Worm (Caenorhabditis elegans) whole organism, L2 larva: Measurements from ENCODE around the gene prp-38.

ENCODE experiments used
- R02D3.7 ChIP-seq: fragments of 150-350 bp; optimal IDR thresholded peaks from 2 replicates; lab custom pipeline; 2014; ENCODE audit warnings: missing biosample characterization, missing genetic modification characterization
- Y55F3AM.14 ChIP-seq: fragments of 200-800 bp; sonication (Bioruptor generic); optimal IDR thresholded peaks from 2 replicates; lab custom pipeline; 2018; ENCODE audit warnings: mild to moderate bottlenecking, missing genetic modification characterization, missing compliant biosample characterization
- ZK546.5 ChIP-seq: sonication (generic microtip); optimal IDR thresholded peaks from 2 replicates; lab custom pipeline; 2017; ENCODE audit warnings: missing biosample characterization, missing genetic modification characterization
- alr-1 ChIP-seq: fragments of 150-350 bp; optimal IDR thresholded peaks from 2 replicates; lab custom pipeline; 2014; ENCODE audit warnings: missing biosample characterization, missing genetic modification characterization
- blmp-1 ChIP-seq: sonication (generic microtip); optimal IDR thresholded peaks from 2 replicates; lab custom pipeline; 2017; ENCODE audit warnings: missing genetic modification characterization, mild to moderate bottlenecking, missing compliant biosample characterization, antibody characterized with exemption, moderate library complexity; ENCODE audit not compliant: insufficient read depth
- ceh-16 ChIP-seq: fragments of 150-350 bp; optimal IDR thresholded peaks from 2 replicates; lab custom pipeline; 2014; ENCODE audit warnings: missing biosample characterization, missing genetic modification characterization
- crh-2 ChIP-seq: sonication (generic microtip); optimal IDR thresholded peaks from 2 replicates; lab custom pipeline; 2017; ENCODE audit warnings: missing biosample characterization, missing genetic modification characterization
- dmd-4 ChIP-seq: sonication (generic microtip); optimal IDR thresholded peaks from 2 replicates; lab custom pipeline; 2017; ENCODE audit warnings: missing biosample characterization, missing genetic modification characterization
- egl-27 ChIP-seq: sonication (generic microtip); optimal IDR thresholded peaks from 3 replicates; lab custom pipeline; 2017; ENCODE audit warnings: missing biosample characterization, missing genetic modification reagents, missing genetic modification characterization
- elt-1 ChIP-seq: fragments of 150-350 bp; optimal IDR thresholded peaks from 2 replicates; lab custom pipeline; 2014; ENCODE audit warnings: missing biosample characterization, missing genetic modification characterization
- elt-3 ChIP-seq: sonication (generic microtip); optimal IDR thresholded peaks from 2 replicates; lab custom pipeline; 2017; ENCODE audit warnings: missing biosample characterization, missing genetic modification characterization
- gmeb-1 ChIP-seq: fragments of 150-350 bp; optimal IDR thresholded peaks from 2 replicates; lab custom pipeline; 2014; ENCODE audit warnings: missing biosample characterization, missing genetic modification characterization
- lin-11 ChIP-seq: fragments of 150-350 bp; sonication (generic microtip); optimal IDR thresholded peaks from 2 replicates; lab custom pipeline; 2014; ENCODE audit warnings: missing biosample characterization, missing genetic modification characterization, inconsistent platforms, mixed read lengths
- lin-13 ChIP-seq: fragments of 150-350 bp; optimal IDR thresholded peaks from 2 replicates; lab custom pipeline; 2014; ENCODE audit warnings: missing biosample characterization, missing genetic modification reagents, missing genetic modification characterization
- lin-39 ChIP-seq: fragments of 150-350 bp; optimal IDR thresholded peaks from 2 replicates; lab custom pipeline; 2014; ENCODE audit warnings: missing biosample characterization, missing genetic modification reagents, missing genetic modification characterization
- lsy-2 ChIP-seq, 2 experiments: fragments of 150-350 bp in 1 of 2; sonication (generic microtip) in 1 of 2; optimal IDR thresholded peaks; 2 replicates each; lab custom pipeline; 2014 to 2017; ENCODE audit warnings: missing biosample characterization in 2 of 2, missing genetic modification characterization in 2 of 2
- mbf-1 ChIP-seq: sonication (generic microtip); optimal IDR thresholded peaks from 2 replicates; lab custom pipeline; 2017; ENCODE audit warnings: missing biosample characterization, missing genetic modification characterization
- mdl-1 ChIP-seq, 2 experiments: fragments of 150-350 bp in 1 of 2; sonication (generic microtip) in 1 of 2; optimal IDR thresholded peaks; 2 replicates each; lab custom pipeline; 2017; ENCODE audit warnings: missing biosample characterization in 2 of 2, missing genetic modification characterization in 2 of 2
- nhr-10 ChIP-seq: sonication (generic microtip); optimal IDR thresholded peaks from 2 replicates; lab custom pipeline; 2017; ENCODE audit warnings: missing biosample characterization, missing genetic modification characterization
- nhr-11 ChIP-seq: fragments of 150-350 bp; optimal IDR thresholded peaks from 2 replicates; lab custom pipeline; 2014; ENCODE audit warnings: missing biosample characterization, missing genetic modification characterization
- nhr-129 ChIP-seq: fragments of 150-350 bp; optimal IDR thresholded peaks from 2 replicates; lab custom pipeline; 2014; ENCODE audit warnings: missing biosample characterization, missing genetic modification characterization
- nhr-23 ChIP-seq: fragments of 150-350 bp; optimal IDR thresholded peaks from 2 replicates; lab custom pipeline; 2014; ENCODE audit warnings: missing biosample characterization, missing genetic modification reagents, missing genetic modification characterization
- nhr-237 ChIP-seq: fragments of 150-350 bp; optimal IDR thresholded peaks from 2 replicates; lab custom pipeline; 2014; ENCODE audit warnings: missing biosample characterization, missing genetic modification characterization
- nhr-25 ChIP-seq: fragments of 150-350 bp; sonication (generic microtip); optimal IDR thresholded peaks from 3 replicates; lab custom pipeline; 2014; ENCODE audit warnings: missing biosample characterization, missing genetic modification characterization
- nhr-6 ChIP-seq: fragments of 150-350 bp; optimal IDR thresholded peaks from 2 replicates; lab custom pipeline; 2014; ENCODE audit warnings: missing biosample characterization, missing genetic modification characterization
- peb-1 ChIP-seq: fragments of 150-350 bp; optimal IDR thresholded peaks from 2 replicates; lab custom pipeline; 2014; ENCODE audit warnings: missing biosample characterization, missing genetic modification characterization
- skn-1 ChIP-seq: sonication (generic microtip); optimal IDR thresholded peaks from 2 replicates; lab custom pipeline; 2017; ENCODE audit warnings: missing biosample characterization, missing genetic modification characterization
- sma-9 ChIP-seq, 2 experiments: fragments of 150-350 bp in 1 of 2; sonication (generic microtip) in 1 of 2; optimal IDR thresholded peaks; 2 replicates each; lab custom pipeline; 2014 to 2016; ENCODE audit warnings: missing genetic modification characterization in 2 of 2, mild to moderate bottlenecking in 1 of 2, missing biosample characterization in 1 of 2, missing compliant biosample characterization in 1 of 2, missing genetic modification reagents in 1 of 2, moderate library complexity in 1 of 2
- snpc-4 ChIP-seq: fragments of 150-350 bp; optimal IDR thresholded peaks from 2 replicates; lab custom pipeline; 2014; ENCODE audit warnings: missing biosample characterization, missing genetic modification characterization
- unc-39 ChIP-seq: fragments of 150-350 bp; optimal IDR thresholded peaks from 2 replicates; lab custom pipeline; 2014; ENCODE audit warnings: missing biosample characterization, missing genetic modification characterization
- unc-62 ChIP-seq: fragments of 150-350 bp; optimal IDR thresholded peaks from 2 replicates; lab custom pipeline; 2014; ENCODE audit warnings: missing biosample characterization, missing genetic modification reagents, missing genetic modification characterization
- zag-1 ChIP-seq: fragments of 150-350 bp; optimal IDR thresholded peaks from 2 replicates; lab custom pipeline; 2014; ENCODE audit warnings: missing biosample characterization, missing genetic modification characterization
- ztf-1 ChIP-seq: fragments of 200-800 bp; sonication (Bioruptor generic); conservative IDR thresholded peaks from 2 replicates; pipeline ENCODE4 v1.3.6; 2022; ENCODE audit warnings: missing genetic modification characterization, missing compliant biosample characterization

Gene prp-38

ce11 chrV:10798090-10798489 lies 7.7 kb downstream of the prp-38 start, which contains the start of gene srh-184:
Gene srh-184, minus strand, starts transcription at chrV:10798190.
- TF ChIP-seq unc-62 (GFP tag; lab: Kevin White, UChicago), result no peak
- no peak for TF ChIP-seq ceh-16
- no peak for TF ChIP-seq lin-39
- no peak for TF ChIP-seq crh-2
- TF ChIP-seq nhr-237 (tag; lab: Kevin White, UChicago), result no peak
- TF ChIP-seq ztf-1 (GFP tag; lab: Robert Waterston, UW), result no peak
- TF ChIP-seq lin-11 (tag; lab: Kevin White, UChicago), result no peak
- no peak for TF ChIP-seq nhr-10 (tag; lab: Kevin White, UChicago)
- TF ChIP-seq mbf-1 (tag; lab: Kevin White, UChicago), result no peak
- TF ChIP-seq nhr-11 (tag; lab: Kevin White, UChicago), result no peak
- TF ChIP-seq peb-1, result no peak
- TF ChIP-seq elt-3 (tag; lab: Kevin White, UChicago), result no peak
- no peak for TF ChIP-seq lin-13 (GFP tag; lab: Kevin White, UChicago)
- TF ChIP-seq snpc-4 (tag; lab: Kevin White, UChicago), result no peak
- TF ChIP-seq nhr-23 (tag; lab: Kevin White, UChicago), result no peak

ce11 chrV:10795494-10795893 lies 10.3 kb downstream of the prp-38 start, which contains the start of gene D1054.19:
Gene D1054.19, plus strand, starts transcription at chrV:10795794.
- TF ChIP-seq gmeb-1 (no peak), zag-1 (tag; lab: Kevin White, UChicago) (no peak), Y55F3AM.14 (no peak), ZK546.5 (tag; lab: Kevin White, UChicago) (no peak), elt-1 (no peak), mdl-1 (tag; optimal IDR thresholded peaks at IDR 0.05; lab: Kevin White, UChicago) (no peak), nhr-6 (tag; lab: Kevin White, UChicago) (no peak), blmp-1 (tag; lab: Kevin White, UChicago) (no peak), nhr-129 (no peak), mbf-1 (tag; lab: Kevin White, UChicago) (no peak), egl-27 (tag; lab: Kevin White, UChicago) (no peak), R02D3.7 (tag; lab: Kevin White, UChicago) (no peak), lsy-2 (tag; optimal IDR thresholded peaks at IDR 0.05; lab: Kevin White, UChicago) (no peak), dmd-4 (tag; lab: Kevin White, UChicago) (no peak)

ce11 chrV:10794463-10794862 lies 11.4 kb downstream of the prp-38 start:
- TF ChIP-seq nhr-25 (tag; lab: Kevin White, UChicago), result no peak

ce11 chrV:10793498-10793897 lies 12.3 kb downstream of the prp-38 start, which contains the start of gene ule-3:
Gene ule-3, plus strand, starts transcription at chrV:10793798.
- TF ChIP-seq alr-1 (no peak), egl-27 (tag; lab: Kevin White, UChicago) (no peak), nhr-25 (tag; lab: Kevin White, UChicago) (no peak), skn-1 (tag; lab: Kevin White, UChicago) (no peak), lsy-2 (tag; optimal IDR thresholded peaks at IDR 0.05; lab: Kevin White, UChicago) (no peak), nhr-237 (tag; lab: Kevin White, UChicago) (no peak), ZK546.5 (tag; lab: Kevin White, UChicago) (no peak), unc-39 (tag; lab: Kevin White, UChicago) (no peak), dmd-4 (tag; lab: Kevin White, UChicago) (no peak)

- TF ChIP-seq sma-9 (GFP tag; optimal IDR thresholded peaks at IDR 0.05; lab: Kevin White, UChicago), result no peak
- TF ChIP-seq sma-9 (tag; optimal IDR thresholded peaks at IDR 0.05; lab: Kevin White, UChicago), result no peak
- no peak for TF ChIP-seq blmp-1 (tag; lab: Kevin White, UChicago)
- no peak for TF ChIP-seq mbf-1 (tag; lab: Kevin White, UChicago)
- no peak for TF ChIP-seq nhr-6 (tag; lab: Kevin White, UChicago)
These were observed 13.1 kb downstream of the prp-38 start, which contains the start of gene D1054.10 for ce11 chrV:10792775-10793174. Gene D1054.10, minus strand, starts transcription at chrV:10792875.
